Fruit fly (Drosophila melanogaster) whole organism, embryonic: Measurements from ENCODE around the gene CG17329.

Experiments
- CG10274 ChIP-seq: fragments of 200-800 bp; sonication (Bioruptor generic); optimal IDR thresholded peaks from 3 replicates; lab custom pipeline; 2017; ENCODE audit warnings: missing biosample characterization, mild to moderate bottlenecking, missing genetic modification characterization
- CG10543 ChIP-seq: fragments of 200-800 bp; sonication (Bioruptor generic); optimal IDR thresholded peaks from 3 replicates; lab custom pipeline; 2017; ENCODE audit warnings: missing biosample characterization, mild to moderate bottlenecking, missing genetic modification characterization, moderate library complexity
- CG11247 ChIP-seq: fragments of 200-800 bp; sonication (Bioruptor generic); IDR thresholded peaks from 2 replicates; pipeline ENCODE4 v1.3.6; 2022; ENCODE audit warnings: missing biosample characterization, missing genetic modification characterization
- CG11560 ChIP-seq: fragments of 200-800 bp; sonication (Bioruptor generic); IDR thresholded peaks from 3 replicates; pipeline ENCODE4 v1.3.6; 2022; ENCODE audit warnings: missing biosample characterization, missing genetic modification characterization
- CG11696 ChIP-seq: fragments of 200-800 bp; sonication (Bioruptor generic); IDR thresholded peaks from 2 replicates; pipeline ENCODE4 v1.3.6; 2022; ENCODE audit warnings: missing biosample characterization, missing genetic modification characterization
- CG14441 ChIP-seq: fragments of 200-800 bp; sonication (Bioruptor generic); IDR thresholded peaks from 2 replicates; pipeline ENCODE4 v1.3.6; 2022; ENCODE audit warnings: missing biosample characterization, missing genetic modification characterization
- CG1647 ChIP-seq: fragments of 200-800 bp; sonication (Bioruptor generic); optimal IDR thresholded peaks from 3 replicates; lab custom pipeline; 2016; ENCODE audit warnings: missing biosample characterization, missing genetic modification characterization
- CG17186 ChIP-seq: fragments of 200-800 bp; sonication (Bioruptor generic); optimal IDR thresholded peaks from 3 replicates; lab custom pipeline; 2017; ENCODE audit warnings: missing biosample characterization, missing genetic modification reagents, missing genetic modification characterization
- CG17912 ChIP-seq: fragments of 200-800 bp; sonication (Bioruptor generic); optimal IDR thresholded peaks from 2 replicates; lab custom pipeline; 2018; ENCODE audit warnings: missing biosample characterization, mild to moderate bottlenecking, missing genetic modification characterization
- CG2889 ChIP-seq: fragments of 200-800 bp; sonication (Bioruptor generic); IDR thresholded peaks from 3 replicates; pipeline ENCODE4 v1.3.6; 2022; ENCODE audit warnings: missing biosample characterization, missing genetic modification characterization
- CG30403 ChIP-seq: fragments of 200-800 bp; sonication (Bioruptor generic); optimal IDR thresholded peaks from 3 replicates; lab custom pipeline; 2016; ENCODE audit warnings: missing biosample characterization, missing genetic modification characterization
- CG32532 ChIP-seq: fragments of 200-800 bp; sonication (Bioruptor generic); IDR thresholded peaks from 2 replicates; pipeline ENCODE4 v1.3.6; 2022; ENCODE audit warnings: missing biosample characterization, missing genetic modification characterization
- CG33557 ChIP-seq: fragments of 200-800 bp; sonication (Bioruptor generic); optimal IDR thresholded peaks from 2 replicates; lab custom pipeline; 2019; ENCODE audit warnings: missing biosample characterization, mild to moderate bottlenecking, missing genetic modification characterization, moderate library complexity
- CG3407 ChIP-seq: fragments of 200-800 bp; sonication (Bioruptor generic); optimal IDR thresholded peaks from 2 replicates; lab custom pipeline; 2018; ENCODE audit warnings: missing biosample characterization, mild to moderate bottlenecking, missing genetic modification characterization
- CG3847 ChIP-seq: fragments of 200-800 bp; sonication (Bioruptor generic); IDR thresholded peaks from 2 replicates; pipeline ENCODE4 v1.3.6; 2022; ENCODE audit warnings: missing biosample characterization, missing genetic modification characterization
- CG4424 ChIP-seq: fragments of 200-800 bp; sonication (Bioruptor generic); optimal IDR thresholded peaks from 3 replicates; lab custom pipeline; 2016; ENCODE audit warnings: missing biosample characterization, missing genetic modification characterization
- CG6765 ChIP-seq: fragments of 200-800 bp; sonication (Bioruptor generic); optimal IDR thresholded peaks from 3 replicates; lab custom pipeline; 2017; ENCODE audit warnings: missing biosample characterization, mild to moderate bottlenecking, missing genetic modification characterization
- CG7556 ChIP-seq: fragments of 200-800 bp; sonication (Bioruptor generic); optimal IDR thresholded peaks from 2 replicates; lab custom pipeline; 2017; ENCODE audit warnings: missing biosample characterization, mild to moderate bottlenecking, missing genetic modification characterization
- CG7745 ChIP-seq: fragments of 200-800 bp; sonication (Bioruptor generic); optimal IDR thresholded peaks from 2 replicates; lab custom pipeline; 2018; ENCODE audit warnings: missing biosample characterization, mild to moderate bottlenecking, missing genetic modification characterization, moderate library complexity
- CG7987 ChIP-seq: fragments of 200-800 bp; sonication (Bioruptor generic); optimal IDR thresholded peaks from 2 replicates; lab custom pipeline; 2018; ENCODE audit warnings: missing biosample characterization, mild to moderate bottlenecking, missing genetic modification characterization, moderate library complexity
- CG8089 ChIP-seq: fragments of 200-800 bp; sonication (Bioruptor generic); optimal IDR thresholded peaks from 3 replicates; lab custom pipeline; 2016; ENCODE audit warnings: missing biosample characterization, missing genetic modification characterization
- CG8359 ChIP-seq: fragments of 200-800 bp; sonication (Bioruptor generic); optimal IDR thresholded peaks from 2 replicates; lab custom pipeline; 2017; ENCODE audit warnings: missing biosample characterization, mild to moderate bottlenecking, missing genetic modification characterization, borderline replicate concordance
- CG8924 ChIP-seq: fragments of 200-800 bp; optimal IDR thresholded peaks from 3 replicates; lab custom pipeline; 2019; ENCODE audit warnings: missing biosample characterization, mild to moderate bottlenecking, missing genetic modification characterization, moderate library complexity
- D ChIP-seq, 2 experiments: fragments of 200-800 bp in 1 of 2; fragments of >200 bp in 1 of 2; sonication (Bioruptor generic) in 1 of 2; optimal IDR thresholded peaks; 2 replicates in 1 of 2; 3 replicates in 1 of 2; lab custom pipeline; 2017; ENCODE audit warnings: mild to moderate bottlenecking in 1 of 2, missing biosample characterization in 1 of 2, missing genetic modification characterization in 1 of 2, missing genetic modification reagents in 1 of 2
- D19B ChIP-seq: fragments of 200-800 bp; sonication (Bioruptor generic); optimal IDR thresholded peaks from 2 replicates; lab custom pipeline; 2017; ENCODE audit warnings: missing biosample characterization, mild to moderate bottlenecking, missing genetic modification characterization
- Dbx ChIP-seq: fragments of 200-800 bp; sonication (Bioruptor generic); IDR thresholded peaks from 3 replicates; pipeline ENCODE4 v1.3.6; 2022; ENCODE audit warnings: missing biosample characterization, missing genetic modification characterization
- Dip3 ChIP-seq: fragments of 200-800 bp; sonication (Bioruptor generic); optimal IDR thresholded peaks from 3 replicates; lab custom pipeline; 2016; ENCODE audit warnings: missing biosample characterization, missing genetic modification characterization
- Lpt ChIP-seq: fragments of >200 bp; optimal IDR thresholded peaks from 2 replicates; lab custom pipeline; 2018; ENCODE audit warnings: missing biosample characterization, missing genetic modification characterization
- Nf-YA ChIP-seq: fragments of 200-800 bp; sonication (Bioruptor generic); IDR thresholded peaks from 2 replicates; pipeline ENCODE4 v1.3.6; 2022; ENCODE audit warnings: missing biosample characterization, missing genetic modification characterization
- Pdp1 ChIP-seq, 2 experiments: fragments of 200-800 bp; sonication (Bioruptor generic); optimal IDR thresholded peaks; 3 replicates each; lab custom pipeline; 2016; ENCODE audit warnings: missing biosample characterization in 2 of 2, missing genetic modification characterization in 2 of 2, mild to moderate bottlenecking in 1 of 2, moderate library complexity in 1 of 2
- Ravus ChIP-seq: fragments of 200-800 bp; sonication (Bioruptor generic); IDR thresholded peaks from 2 replicates; pipeline ENCODE4 v1.3.6; 2022; ENCODE audit warnings: missing biosample characterization, missing genetic modification characterization
- Trl ChIP-seq, 3 experiments: fragments of >200 bp in 2 of 3; fragments of 200-800 bp in 1 of 3; sonication (Bioruptor generic) in 1 of 3; optimal IDR thresholded peaks; 2 replicates in 1 of 3; 3 replicates in 2 of 3; lab custom pipeline; 2016 to 2017; ENCODE audit warnings: missing biosample characterization in 1 of 3, missing genetic modification characterization in 1 of 3
- Usf ChIP-seq: fragments of 200-800 bp; sonication (Bioruptor generic); optimal IDR thresholded peaks from 2 replicates; lab custom pipeline; 2017; ENCODE audit warnings: missing genotype, missing biosample characterization, missing genetic modification characterization
- btn ChIP-seq: fragments of 200-800 bp; sonication (Bioruptor generic); optimal IDR thresholded peaks from 2 replicates; lab custom pipeline; 2016; ENCODE audit warnings: missing biosample characterization, missing genetic modification characterization
- cato ChIP-seq: fragments of 200-800 bp; sonication (Bioruptor generic); optimal IDR thresholded peaks from 2 replicates; lab custom pipeline; 2016; ENCODE audit warnings: missing biosample characterization, missing genetic modification characterization, borderline replicate concordance
- ci ChIP-seq: fragments of 200-800 bp; sonication (Bioruptor generic); IDR thresholded peaks from 3 replicates; pipeline ENCODE4 v1.3.6; 2022; ENCODE audit warnings: missing biosample characterization, missing genetic modification characterization
- fd102C ChIP-seq: fragments of 200-800 bp; sonication (Bioruptor generic); optimal IDR thresholded peaks from 2 replicates; lab custom pipeline; 2018; ENCODE audit warnings: missing biosample characterization, mild to moderate bottlenecking, missing genetic modification characterization, moderate library complexity
- gcm ChIP-seq: fragments of 200-800 bp; sonication (Bioruptor generic); optimal IDR thresholded peaks from 2 replicates; lab custom pipeline; 2019; ENCODE audit warnings: missing biosample characterization, mild to moderate bottlenecking, missing genetic modification characterization, moderate library complexity
- gsb-n ChIP-seq: fragments of 200-800 bp; sonication (Bioruptor generic); optimal IDR thresholded peaks from 3 replicates; lab custom pipeline; 2018; ENCODE audit warnings: missing biosample characterization, mild to moderate bottlenecking, missing genetic modification characterization
- hth ChIP-seq: fragments of >200 bp; optimal IDR thresholded peaks from 2 replicates; lab custom pipeline; 2017; ENCODE audit warnings: inconsistent platforms
- jigr1 ChIP-seq: fragments of 200-800 bp; sonication (Bioruptor generic); IDR thresholded peaks from 3 replicates; pipeline ENCODE4 v1.3.6; 2022; ENCODE audit warnings: missing biosample characterization, missing genetic modification characterization
- nmo ChIP-seq: fragments of 200-800 bp; sonication (Bioruptor generic); optimal IDR thresholded peaks from 2 replicates; lab custom pipeline; 2018; ENCODE audit warnings: missing biosample characterization, mild to moderate bottlenecking, missing genetic modification characterization, moderate library complexity
- oc ChIP-seq: fragments of 200-800 bp; sonication (Bioruptor generic); optimal IDR thresholded peaks from 2 replicates; lab custom pipeline; 2018; ENCODE audit warnings: missing biosample characterization, mild to moderate bottlenecking, missing genetic modification characterization, moderate library complexity
- org-1 ChIP-seq: fragments of 200-800 bp; sonication (Bioruptor generic); optimal IDR thresholded peaks from 2 replicates; lab custom pipeline; 2017; ENCODE audit warnings: missing biosample characterization, missing genetic modification characterization
- pan ChIP-seq, 4 experiments: fragments of >200 bp in 3 of 4; fragments of 200-800 bp in 1 of 4; sonication (Bioruptor generic) in 1 of 4; optimal IDR thresholded peaks in 3 of 4; IDR thresholded peaks in 1 of 4; 2 replicates each; pipeline versions ENCODE4 v1.3.6 to Lab custom; 2017 to 2022; ENCODE audit warnings: missing biosample characterization in 2 of 4, missing genetic modification characterization in 2 of 4, mixed read lengths in 1 of 4
- psq ChIP-seq: fragments of 200-800 bp; sonication (Bioruptor generic); optimal IDR thresholded peaks from 2 replicates; lab custom pipeline; 2017; ENCODE audit warnings: missing biosample characterization, missing genetic modification characterization
- sqz ChIP-seq: fragments of 200-800 bp; sonication (Bioruptor generic); optimal IDR thresholded peaks from 3 replicates; lab custom pipeline; 2018; ENCODE audit warnings: missing biosample characterization, mild to moderate bottlenecking, missing genetic modification characterization
- tap ChIP-seq: fragments of 200-800 bp; optimal IDR thresholded peaks from 3 replicates; lab custom pipeline; 2019; ENCODE audit warnings: missing biosample characterization, mild to moderate bottlenecking, missing genetic modification characterization, moderate library complexity
- trh ChIP-seq: fragments of 200-800 bp; sonication (Bioruptor generic); optimal IDR thresholded peaks from 2 replicates; lab custom pipeline; 2016; ENCODE audit warnings: missing biosample characterization, missing genetic modification characterization
- unpg ChIP-seq: fragments of 200-800 bp; sonication (Bioruptor generic); optimal IDR thresholded peaks from 3 replicates; lab custom pipeline; 2018; ENCODE audit warnings: missing biosample characterization, mild to moderate bottlenecking, missing genetic modification characterization, moderate library complexity

CG17329 gene

dm6 chr2L:16251598-16252131 lies 39.4 kb upstream of the CG17329 start, which contains the start of gene CG46309 (continued):
- no peak for TF ChIP-seq cato (GFP tag; lab: Kevin White, UChicago)
- no peak for TF ChIP-seq Dbx (GFP tag; lab: Robert Waterston, UW)
- peak; percentile 12 for TF ChIP-seq gsb-n (tag; lab: Kevin White, UChicago)
- TF ChIP-seq Dip3 (GFP tag; lab: Kevin White, UChicago), result no peak
- TF ChIP-seq CG8924 (tag; lab: Kevin White, UChicago), result peak; percentile 64
- peak; percentile 58 for TF ChIP-seq CG30403 (GFP tag; lab: Kevin White, UChicago)
- no peak for TF ChIP-seq Nf-YA
- no peak for TF ChIP-seq CG11560 (tag; lab: Robert Waterston, UW)
- peak; percentile 50 for TF ChIP-seq CG7556 (GFP tag; lab: Kevin White, UChicago)
- TF ChIP-seq hth, result no peak
- TF ChIP-seq CG10274, result no peak
- TF ChIP-seq CG2889 (GFP tag; lab: Robert Waterston, UW), result no peak
- no peak for TF ChIP-seq Usf (GFP tag; lab: Kevin White, UChicago)
- TF ChIP-seq CG11696 (GFP tag; lab: Robert Waterston, UW), result peak; percentile 94
- no peak for TF ChIP-seq CG14441 (GFP tag; lab: Robert Waterston, UW)
- no peak for TF ChIP-seq org-1
- peak; percentile 64 for TF ChIP-seq CG10543 (GFP tag; lab: Kevin White, UChicago)
- TF ChIP-seq CG17912, result no peak
- no peak for TF ChIP-seq Lpt (GFP tag; lab: Kevin White, UChicago)
- no peak for TF ChIP-seq CG1647 (GFP tag; lab: Kevin White, UChicago)
- TF ChIP-seq D (optimal IDR thresholded peaks at IDR 0.05; lab: Kevin White, UChicago), result no peak
- TF ChIP-seq D (GFP tag; optimal IDR thresholded peaks at IDR 0.05; lab: Kevin White, UChicago), result no peak
- TF ChIP-seq CG8089 (GFP tag; lab: Kevin White, UChicago), result no peak
- TF ChIP-seq CG4424 (GFP tag; lab: Kevin White, UChicago), result peak; percentile 18
- no peak for TF ChIP-seq CG8359 (GFP tag; lab: Kevin White, UChicago)
- TF ChIP-seq ci (GFP tag; lab: Robert Waterston, UW), result no peak
- no peak for TF ChIP-seq unpg (GFP tag; lab: Kevin White, UChicago)
- no peak for TF ChIP-seq CG3847 (GFP tag; lab: Robert Waterston, UW)
- TF ChIP-seq psq (GFP tag; lab: Kevin White, UChicago), result no peak
- TF ChIP-seq jigr1 (GFP tag; lab: Robert Waterston, UW), result no peak
- peak; percentile 17 for TF ChIP-seq CG6765 (GFP tag; lab: Kevin White, UChicago)
- TF ChIP-seq btn (GFP tag; lab: Kevin White, UChicago), result no peak
- no peak for TF ChIP-seq fd102C (GFP tag; lab: Kevin White, UChicago)
- no peak for TF ChIP-seq CG3407
- no peak for TF ChIP-seq pan (optimal IDR thresholded peaks at IDR 0.05; lab: Kevin White, UChicago)
- TF ChIP-seq pan (GFP tag; optimal IDR thresholded peaks at IDR 0.05 in 1 of 2, IDR thresholded peaks at IDR 0.05 in 1 of 2), result no peak
- no peak for TF ChIP-seq CG17186
- no peak for TF ChIP-seq trh
- TF ChIP-seq CG32532 (GFP tag; lab: Robert Waterston, UW), result no peak
- TF ChIP-seq D19B (GFP tag; lab: Kevin White, UChicago), result no peak
- no peak for TF ChIP-seq CG7745 (tag; lab: Kevin White, UChicago)
- peak in 1 of 2 experiments; percentile 41 for TF ChIP-seq Pdp1 (GFP tag; optimal IDR thresholded peaks at IDR 0.05; lab: Kevin White, UChicago)
- TF ChIP-seq sqz, result peak; percentile 26
- TF ChIP-seq oc (tag; lab: Kevin White, UChicago), result no peak
- TF ChIP-seq tap (tag; lab: Kevin White, UChicago), result peak; percentile 47
- TF ChIP-seq Ravus, result no peak
- TF ChIP-seq Trl (optimal IDR thresholded peaks at IDR 0.05; lab: Kevin White, UChicago), result peak; percentile 82 to 86
- TF ChIP-seq Trl (GFP tag; optimal IDR thresholded peaks at IDR 0.05; lab: Kevin White, UChicago), result no peak
- TF ChIP-seq CG7987, result no peak
- TF ChIP-seq CG33557 (GFP tag; lab: Kevin White, UChicago), result no peak
- no peak for TF ChIP-seq nmo (GFP tag; lab: Kevin White, UChicago)
- no peak for TF ChIP-seq gcm (GFP tag; lab: Kevin White, UChicago)
- TF ChIP-seq CG11247, result no peak
